Worm (Caenorhabditis elegans): ENCODE data around the gene M163.7.

The M163.7 gene

ce11 chrX:14487333-14487732, 22.7 kb downstream of the M163.7 start:
- TF ChIP-seq ahr-1 (tag; optimal IDR thresholded peaks at IDR 0.05) (no peak), unc-42 (tag; optimal IDR thresholded peaks at IDR 0.05) (peak; percentile 49)

DNA sequence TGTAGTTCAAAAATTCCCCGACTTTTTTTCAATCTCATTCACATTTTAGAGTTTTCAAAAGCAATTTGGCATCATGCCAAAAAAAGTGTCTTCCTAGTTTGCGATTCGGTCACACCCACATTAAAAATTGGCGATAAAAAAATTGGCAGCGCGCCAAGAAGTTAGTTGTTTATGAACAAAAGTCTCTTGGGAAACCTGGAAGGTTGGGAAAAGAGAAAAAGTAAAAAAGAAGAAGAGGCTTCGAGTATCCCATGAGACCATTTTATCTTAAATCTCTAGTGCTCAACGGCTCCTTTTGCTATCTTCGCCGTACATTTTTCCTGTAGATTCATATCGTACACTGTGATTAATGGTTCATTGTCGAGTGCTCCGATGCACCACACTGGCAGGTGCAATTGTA, 23.2 kb downstream of the M163.7 start:
- TF ChIP-seq ref-2 (tag; optimal IDR thresholded peaks at IDR 0.05) (no peak), hlh-8 (tag; optimal IDR thresholded peaks at IDR 0.05) (no peak), C38D4.7 (GFP tag; optimal IDR thresholded peaks at IDR 0.05) (no peak), tbx-7 (tag; optimal IDR thresholded peaks at IDR 0.05) (no peak), ceh-9 (tag; optimal IDR thresholded peaks at IDR 0.05) (no peak), unc-86 (tag; optimal IDR thresholded peaks at IDR 0.05) (no peak), dmd-4 (tag; optimal IDR thresholded peaks at IDR 0.05; ENCODE audit: borderline replicate concordance) (no peak), nfya-1 (tag; optimal IDR thresholded peaks at IDR 0.05) (no peak), C08G9.2 (tag; optimal IDR thresholded peaks at IDR 0.05) (no peak), hlh-6 (tag; optimal IDR thresholded peaks at IDR 0.05) (no peak)

ce11 chrX:14489945-14490344, 25.3 kb downstream of the M163.7 start, which contains the start of gene his-24:
TSS of gene his-24 (plus strand) at chrX:14490094.
- TF ChIP-seq ceh-31 (tag; optimal IDR thresholded peaks at IDR 0.05): peak; percentile 45
- peak; percentile 67 for TF ChIP-seq ama-1 (optimal IDR thresholded peaks at IDR 0.05)
- 0 out of 2 replicates have a peak, but pooled peaks have one; percentile 48 for TF ChIP-seq ceh-45 (GFP tag; IDR thresholded peaks at IDR 0.05)
- TF ChIP-seq sox-2 (GFP tag; IDR thresholded peaks at IDR 0.05): no peak
- peak; percentile 73 for TF ChIP-seq nfya-1 (tag; optimal IDR thresholded peaks at IDR 0.05)
- TF ChIP-seq lim-6 (tag; optimal IDR thresholded peaks at IDR 0.05): no peak
- TF ChIP-seq tbx-2 (tag; optimal IDR thresholded peaks at IDR 0.05): peak; percentile 43
- TF ChIP-seq ceh-18 (tag; optimal IDR thresholded peaks at IDR 0.05): peak; percentile 63
- peak; percentile 13 for TF ChIP-seq ceh-19 (GFP tag; optimal IDR thresholded peaks at IDR 0.05)
- TF ChIP-seq elt-2 (tag; optimal IDR thresholded peaks at IDR 0.05): peak; percentile 28
- TF ChIP-seq ceh-34 (tag; optimal IDR thresholded peaks at IDR 0.05): peak; percentile 53
- no peak for TF ChIP-seq fax-1 (tag; optimal IDR thresholded peaks at IDR 0.05)
- TF ChIP-seq unc-42 (tag; optimal IDR thresholded peaks at IDR 0.05): peak; percentile 20
- TF ChIP-seq sdc-2 (tag; optimal IDR thresholded peaks at IDR 0.05): peak; percentile 40
- TF ChIP-seq rnt-1 (tag; optimal IDR thresholded peaks at IDR 0.05): peak; percentile 15
- TF ChIP-seq unc-55 (GFP tag; optimal IDR thresholded peaks at IDR 0.05): peak; percentile 75
- TF ChIP-seq ref-2 (tag; optimal IDR thresholded peaks at IDR 0.05): peak; percentile 73
- TF ChIP-seq ttx-3 (tag; optimal IDR thresholded peaks at IDR 0.05): no peak
- TF ChIP-seq ceh-22 (tag; optimal IDR thresholded peaks at IDR 0.05): no peak
- TF ChIP-seq dve-1 (tag; optimal IDR thresholded peaks at IDR 0.05): peak; percentile 54
- peak; percentile 6 for TF ChIP-seq pros-1 (tag; optimal IDR thresholded peaks at IDR 0.05)

ce11 chrX:14490486-14490885, 25.9 kb downstream of the M163.7 start:
- no peak for TF ChIP-seq unc-55 (GFP tag; optimal IDR thresholded peaks at IDR 0.05)
- no peak for TF ChIP-seq K02D7.2 (tag; optimal IDR thresholded peaks at IDR 0.05)
- TF ChIP-seq ceh-45 (GFP tag; IDR thresholded peaks at IDR 0.05): no peak
- TF ChIP-seq elt-4 (tag; optimal IDR thresholded peaks at IDR 0.05): peak; percentile 49

DNA sequence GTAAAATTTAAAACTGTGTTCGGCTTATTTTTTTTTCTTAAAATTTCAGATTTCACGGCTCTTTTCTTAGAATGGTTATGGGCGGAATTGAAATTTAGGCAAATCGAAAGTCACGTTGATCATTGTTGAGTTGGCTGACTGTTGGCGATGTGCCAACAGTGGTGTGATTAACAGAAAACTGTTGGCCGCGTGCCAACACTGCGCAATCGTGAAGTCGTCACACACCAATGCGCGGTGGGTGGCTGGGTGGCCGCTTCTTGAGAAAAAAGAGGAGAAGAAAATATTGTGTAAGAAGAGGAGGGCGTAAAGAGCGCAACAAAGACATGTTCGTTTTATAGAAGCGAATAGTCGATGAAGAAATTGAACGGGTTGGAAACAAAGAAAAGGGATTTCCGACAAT, 26.5 kb downstream of the M163.7 start:
- TF ChIP-seq ceh-18 (tag; optimal IDR thresholded peaks at IDR 0.05) (no peak), ama-1 (optimal IDR thresholded peaks at IDR 0.05) (peak; percentile 68), nfya-1 (tag; optimal IDR thresholded peaks at IDR 0.05) (peak; percentile 16), C38D4.7 (GFP tag; optimal IDR thresholded peaks at IDR 0.05) (no peak), sdc-2 (tag; optimal IDR thresholded peaks at IDR 0.05) (peak; percentile 59), fkh-6 (tag; optimal IDR thresholded peaks at IDR 0.05) (no peak), hlh-6 (tag; optimal IDR thresholded peaks at IDR 0.05) (no peak), unc-42 (tag; optimal IDR thresholded peaks at IDR 0.05) (peak; percentile 3), ref-2 (tag; optimal IDR thresholded peaks at IDR 0.05) (peak; percentile 38), pros-1 (tag; optimal IDR thresholded peaks at IDR 0.05) (no peak), elt-2 (tag; optimal IDR thresholded peaks at IDR 0.05) (peak; percentile 13), sox-2 (GFP tag; IDR thresholded peaks at IDR 0.05) (peak; percentile 55; the same call in 1 of the 2 replicates), dmd-4 (tag; optimal IDR thresholded peaks at IDR 0.05; ENCODE audit: borderline replicate concordance) (peak; percentile 14)
